Fruit fly (Drosophila melanogaster) whole organism, embryonic: Measurements from ENCODE around the gene Rhp.

Source experiments
- Atf-2 ChIP-seq: fragments of 200-800 bp; sonication (Bioruptor generic); optimal IDR thresholded peaks from 2 replicates; lab custom pipeline; 2016; ENCODE audit warnings: missing biosample characterization, missing genetic modification characterization
- CG18476 ChIP-seq: fragments of 200-800 bp; sonication (Bioruptor generic); optimal IDR thresholded peaks from 2 replicates; lab custom pipeline; 2016; ENCODE audit warnings: missing biosample characterization, mild to moderate bottlenecking, missing genetic modification characterization
- CG31365 ChIP-seq: fragments of 200-800 bp; sonication (Bioruptor generic); optimal IDR thresholded peaks from 2 replicates; lab custom pipeline; 2018; ENCODE audit warnings: missing biosample characterization, mild to moderate bottlenecking, missing genetic modification characterization
- CG32772 ChIP-seq: fragments of 200-800 bp; sonication (Bioruptor generic); IDR thresholded peaks from 2 replicates; pipeline ENCODE4 v1.3.6; 2022; ENCODE audit warnings: missing biosample characterization, missing genetic modification characterization
- CG9609 ChIP-seq: fragments of 200-800 bp; sonication (Bioruptor generic); optimal IDR thresholded peaks from 3 replicates; lab custom pipeline; 2016; ENCODE audit warnings: missing biosample characterization, missing genetic modification characterization
- CoRest ChIP-seq: fragments of 200-800 bp; sonication (Bioruptor generic); optimal IDR thresholded peaks from 3 replicates; lab custom pipeline; 2018; ENCODE audit warnings: missing biosample characterization, mild to moderate bottlenecking, missing genetic modification characterization, moderate library complexity
- Dfd ChIP-seq, 2 experiments: fragments of >200 bp; optimal IDR thresholded peaks; 2 replicates each; lab custom pipeline; 2017; ENCODE audit warnings: missing biosample characterization in 2 of 2, missing genetic modification characterization in 2 of 2
- Fer1 ChIP-seq: fragments of 200-800 bp; sonication (Bioruptor generic); optimal IDR thresholded peaks from 2 replicates; lab custom pipeline; 2017; ENCODE audit warnings: missing biosample characterization, mild to moderate bottlenecking, missing genetic modification characterization
- Nf-YA ChIP-seq: fragments of 200-800 bp; sonication (Bioruptor generic); IDR thresholded peaks from 2 replicates; pipeline ENCODE4 v1.3.6; 2022; ENCODE audit warnings: missing biosample characterization, missing genetic modification characterization
- gsb ChIP-seq: fragments of 200-800 bp; sonication (Bioruptor generic); IDR thresholded peaks from 2 replicates; pipeline ENCODE4 v1.3.6; 2022; ENCODE audit warnings: missing biosample characterization, missing genetic modification characterization
- lov ChIP-seq, 2 experiments: fragments of 200-800 bp in 1 of 2; fragments of >200 bp in 1 of 2; sonication (Bioruptor generic) in 1 of 2; IDR thresholded peaks in 1 of 2; optimal IDR thresholded peaks in 1 of 2; 2 replicates in 1 of 2; 3 replicates in 1 of 2; pipeline versions ENCODE4 v1.3.6 to Lab custom; 2017 to 2022; ENCODE audit warnings: missing biosample characterization in 1 of 2, missing genetic modification characterization in 1 of 2
- org-1 ChIP-seq: fragments of 200-800 bp; sonication (Bioruptor generic); optimal IDR thresholded peaks from 2 replicates; lab custom pipeline; 2017; ENCODE audit warnings: missing biosample characterization, missing genetic modification characterization
- psq ChIP-seq: fragments of 200-800 bp; sonication (Bioruptor generic); optimal IDR thresholded peaks from 2 replicates; lab custom pipeline; 2017; ENCODE audit warnings: missing biosample characterization, missing genetic modification characterization

DNA sequence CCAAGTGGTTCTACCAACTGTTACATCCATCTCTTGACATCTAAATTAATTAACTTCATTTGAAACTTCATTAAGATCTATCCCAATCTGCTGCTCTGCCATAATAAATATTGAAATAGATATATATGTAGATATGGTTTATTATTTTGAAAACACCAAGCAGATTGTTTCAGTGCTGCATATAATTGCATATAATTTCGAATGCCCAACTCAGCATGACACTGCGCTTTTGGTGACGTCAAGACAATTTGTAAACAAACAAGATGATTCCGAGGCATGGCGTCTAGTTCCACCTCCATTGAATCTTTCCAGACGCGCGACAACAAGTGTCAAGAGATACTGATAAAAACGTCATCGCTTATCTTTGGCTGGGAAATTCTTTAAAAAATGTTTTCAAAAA, 47.8 kb upstream of the Rhp start:
- TF ChIP-seq CG18476 (no peak), lov (optimal IDR thresholded peaks at IDR 0.05; lab: Kevin White, UChicago) (no peak), lov (GFP tag; IDR thresholded peaks at IDR 0.05; lab: Robert Waterston, UW) (no peak), org-1 (GFP tag; lab: Kevin White, UChicago) (no peak), CG31365 (tag; lab: Kevin White, UChicago) (no peak), gsb (GFP tag; lab: Robert Waterston, UW) (no peak), CoRest (no peak), Nf-YA (GFP tag; lab: Robert Waterston, UW) (no peak), Fer1 (GFP tag; lab: Kevin White, UChicago) (no peak), Atf-2 (GFP tag; lab: Kevin White, UChicago) (no peak), CG32772 (GFP tag; lab: Robert Waterston, UW) (no peak), CG9609 (GFP tag; lab: Kevin White, UChicago) (no peak), Dfd (GFP tag; optimal IDR thresholded peaks at IDR 0.05; lab: Kevin White, UChicago) (no peak), psq (GFP tag; lab: Kevin White, UChicago) (no peak)
